Worm (Caenorhabditis elegans) whole organism, late embryonic: ENCODE results near the gene K10C9.1.
A peak's percentile ranks its signal among the peaks of the same experiment; 100 is the strongest.

Experiments used
- K09A11.1 ChIP-seq: sonication (generic microtip); optimal IDR thresholded peaks from 2 replicates; lab custom pipeline; 2017; ENCODE audit warnings: antibody characterized with exemption, mild to moderate bottlenecking, missing genetic modification characterization, missing compliant biosample characterization; ENCODE audit not compliant: insufficient read depth
- T23F11.4 ChIP-seq: fragments of 200-800 bp; sonication (Bioruptor generic); optimal IDR thresholded peaks from 2 replicates; lab custom pipeline; 2018; ENCODE audit warnings: mild to moderate bottlenecking, missing genetic modification characterization, missing compliant biosample characterization
- ceh-2 ChIP-seq: sonication (generic microtip); optimal IDR thresholded peaks from 2 replicates; lab custom pipeline; 2016; ENCODE audit warnings: missing genotype, missing genetic modification characterization, missing compliant biosample characterization
- ceh-31 ChIP-seq: sonication (generic microtip); optimal IDR thresholded peaks from 2 replicates; lab custom pipeline; 2016; ENCODE audit warnings: missing genetic modification characterization, missing compliant biosample characterization
- ceh-45 ChIP-seq: fragments of 200-800 bp; sonication (Bioruptor generic); IDR thresholded peaks from 2 replicates; pipeline ENCODE4 v1.3.6; 2022; ENCODE audit warnings: missing genetic modification reagents, missing genetic modification characterization, missing compliant biosample characterization
- dmd-4 ChIP-seq: sonication (generic microtip); optimal IDR thresholded peaks from 2 replicates; lab custom pipeline; 2016; ENCODE audit warnings: borderline replicate concordance, missing genetic modification characterization, missing compliant biosample characterization
- dve-1 ChIP-seq: sonication (generic microtip); optimal IDR thresholded peaks from 2 replicates; lab custom pipeline; 2017; ENCODE audit warnings: antibody characterized with exemption, mild to moderate bottlenecking, missing genetic modification characterization, missing compliant biosample characterization
- elt-4 ChIP-seq: sonication (generic microtip); optimal IDR thresholded peaks from 2 replicates; lab custom pipeline; 2016; ENCODE audit warnings: missing genetic modification characterization, missing compliant biosample characterization
- hlh-15 ChIP-seq: sonication (generic microtip); optimal IDR thresholded peaks from 2 replicates; lab custom pipeline; 2016; ENCODE audit warnings: missing genetic modification characterization, missing compliant biosample characterization
- mec-3 ChIP-seq: sonication (generic microtip); optimal IDR thresholded peaks from 2 replicates; lab custom pipeline; 2016; ENCODE audit warnings: borderline replicate concordance, missing genetic modification characterization, missing compliant biosample characterization
- nfya-1 ChIP-seq: sonication (generic microtip); optimal IDR thresholded peaks from 2 replicates; lab custom pipeline; 2017; ENCODE audit warnings: missing genetic modification characterization, mild to moderate bottlenecking, missing compliant biosample characterization, antibody characterized with exemption, moderate library complexity
- nhr-11 ChIP-seq: fragments of 150-350 bp; optimal IDR thresholded peaks from 2 replicates; lab custom pipeline; 2014; ENCODE audit warnings: missing biosample characterization, missing genetic modification characterization
- npax-4 ChIP-seq: sonication (generic microtip); optimal IDR thresholded peaks from 2 replicates; lab custom pipeline; 2016; ENCODE audit warnings: missing genetic modification characterization, missing compliant biosample characterization
- pag-3 ChIP-seq: sonication (generic microtip); optimal IDR thresholded peaks from 2 replicates; lab custom pipeline; 2016; ENCODE audit warnings: missing compliant biosample characterization, missing genetic modification characterization, borderline replicate concordance
- pqm-1 ChIP-seq: sonication (generic microtip); optimal IDR thresholded peaks from 2 replicates; lab custom pipeline; 2016; ENCODE audit warnings: missing genetic modification characterization, missing compliant biosample characterization
- rnt-1 ChIP-seq: sonication (generic microtip); optimal IDR thresholded peaks from 2 replicates; lab custom pipeline; 2016; ENCODE audit warnings: missing genetic modification characterization, missing compliant biosample characterization
- sdc-2 ChIP-seq: sonication (generic microtip); optimal IDR thresholded peaks from 2 replicates; lab custom pipeline; 2016; ENCODE audit warnings: missing genotype, missing genetic modification characterization, missing compliant biosample characterization
- syd-9 ChIP-seq: sonication (generic microtip); optimal IDR thresholded peaks from 2 replicates; lab custom pipeline; 2016; ENCODE audit warnings: mild to moderate bottlenecking, missing genetic modification characterization, moderate library complexity, missing compliant biosample characterization
- tbx-2 ChIP-seq: sonication (generic microtip); optimal IDR thresholded peaks from 2 replicates; lab custom pipeline; 2016; ENCODE audit warnings: missing genetic modification characterization, missing compliant biosample characterization
- unc-3 ChIP-seq, 2 experiments: fragments of 200-800 bp in 1 of 2; sonication (Bioruptor generic) in 1 of 2; sonication (generic microtip) in 1 of 2; conservative IDR thresholded peaks in 1 of 2; optimal IDR thresholded peaks in 1 of 2; 2 replicates each; pipeline versions ENCODE4 v1.3.6 to Lab custom; 2016 to 2022; ENCODE audit warnings: missing compliant biosample characterization in 2 of 2, missing genetic modification characterization in 2 of 2, missing genetic modification reagents in 1 of 2
- unc-42 ChIP-seq: sonication (generic microtip); optimal IDR thresholded peaks from 2 replicates; lab custom pipeline; 2016; ENCODE audit warnings: missing genotype, missing genetic modification characterization, missing compliant biosample characterization
- unc-86 ChIP-seq: sonication (generic microtip); optimal IDR thresholded peaks from 2 replicates; lab custom pipeline; 2016; ENCODE audit warnings: missing genetic modification characterization, missing compliant biosample characterization

K10C9.1 gene

DNA sequence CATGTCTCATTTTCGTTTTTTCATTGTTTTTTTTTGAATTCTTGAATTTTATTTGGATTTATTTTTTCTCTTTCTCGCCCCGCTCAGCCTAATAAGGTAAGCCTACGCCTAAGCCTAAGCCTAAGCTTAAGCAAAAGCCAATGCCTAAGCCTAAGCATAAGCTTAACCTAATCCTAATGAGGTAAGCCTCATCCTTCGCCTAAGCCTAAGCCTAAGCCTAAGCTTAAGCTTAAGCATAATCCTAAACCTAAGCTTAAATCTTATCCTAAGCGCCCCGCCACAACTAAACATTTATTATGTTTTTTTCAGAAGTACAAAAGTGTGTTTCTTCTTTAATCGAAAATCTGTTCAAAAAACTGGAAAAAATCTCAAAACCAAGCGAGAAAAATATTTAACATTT is 37.1 kb downstream of the K10C9.1 start:
- TF ChIP-seq sdc-2 (no peak), dve-1 (peak; percentile 66)

DNA sequence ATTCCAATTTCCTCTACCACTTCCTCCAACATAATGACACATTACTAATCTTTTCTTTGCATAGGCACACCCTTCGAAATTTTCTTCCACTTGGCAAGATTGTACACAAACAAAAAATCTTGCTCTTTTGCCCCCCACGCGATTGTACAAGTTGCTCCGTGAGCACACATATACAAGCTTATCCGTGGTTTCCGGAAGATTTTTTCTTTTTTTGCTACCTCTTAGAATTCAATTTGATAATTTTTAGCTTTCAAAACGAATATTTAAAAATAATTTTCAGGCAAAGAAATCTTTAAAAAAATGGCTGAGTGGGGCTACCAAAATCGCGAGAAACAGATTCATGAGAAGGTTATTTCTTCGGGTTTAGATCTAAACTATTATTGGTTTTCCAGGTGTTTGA is 37.6 kb downstream of the K10C9.1 start, which contains the start of gene Y50D4B.1:
TSS of gene Y50D4B.1 (plus strand) at position 301 of the 400 bp plus-strand sequence.
- TF ChIP-seq nfya-1: no peak
- no peak for TF ChIP-seq unc-86 (tag; lab: Kevin White, UChicago)
- TF ChIP-seq tbx-2 (tag; lab: Kevin White, UChicago): no peak
- TF ChIP-seq dve-1: no peak
- no peak for TF ChIP-seq ceh-45 (GFP tag; lab: Robert Waterston, UW)
- TF ChIP-seq unc-42 (tag; lab: Kevin White, UChicago): no peak
- TF ChIP-seq ceh-31 (tag; lab: Kevin White, UChicago): no peak

DNA sequence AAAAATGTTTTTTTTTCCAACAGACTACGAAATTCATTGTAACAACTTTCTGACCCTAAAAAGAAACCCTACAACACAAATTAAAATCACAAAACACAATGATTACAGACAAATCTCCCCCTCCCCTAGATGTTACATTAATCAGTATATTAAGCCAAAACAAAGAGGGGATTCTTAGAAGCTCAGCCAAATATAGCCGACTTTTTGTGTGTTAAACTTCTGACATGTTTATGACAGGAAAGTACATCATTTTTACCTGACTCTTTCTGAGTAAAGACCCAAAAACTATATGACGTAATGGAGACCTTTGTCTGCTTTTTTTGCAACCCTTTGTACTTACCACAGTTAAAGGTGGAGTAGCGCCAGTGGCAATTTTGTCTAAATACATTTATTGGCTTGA is 45.1 kb downstream of the K10C9.1 start:
- TF ChIP-seq pag-3 (tag; lab: Kevin White, UChicago) (no peak), dmd-4 (tag; lab: Kevin White, UChicago) (no peak), rnt-1 (no peak), K09A11.1 (tag; lab: Kevin White, UChicago) (no peak), hlh-15 (no peak), unc-3 (GFP tag; conservative IDR thresholded peaks at IDR 0.05; lab: Robert Waterston, UW) (no peak), unc-3 (tag; optimal IDR thresholded peaks at IDR 0.05; lab: Kevin White, UChicago) (no peak), syd-9 (tag; lab: Kevin White, UChicago) (no peak), nhr-11 (tag; lab: Kevin White, UChicago) (no peak), T23F11.4 (no peak), mec-3 (no peak), npax-4 (tag; lab: Kevin White, UChicago) (no peak), elt-4 (tag; lab: Kevin White, UChicago) (no peak), ceh-2 (tag; lab: Kevin White, UChicago) (no peak), pqm-1 (tag; lab: Kevin White, UChicago) (no peak)
